Worm (Caenorhabditis elegans) whole organism, young adult: Measurements from ENCODE around the gene Y60C6A.2.
A peak's percentile ranks its signal among the peaks of the same experiment; 100 is the strongest.

ENCODE experiments used
- B0019.2 ChIP-seq: fragments of 200-800 bp; sonication (Bioruptor generic); conservative IDR thresholded peaks from 2 replicates; pipeline ENCODE4 v1.3.6; 2022; ENCODE audit warnings: missing genetic modification reagents, missing genetic modification characterization, missing compliant biosample characterization
- B0336.3 ChIP-seq: fragments of 200-800 bp; sonication (Bioruptor generic); IDR thresholded peaks from 2 replicates; pipeline ENCODE4 v1.3.6; 2022; ENCODE audit warnings: missing genetic modification characterization, missing compliant biosample characterization
- C06A6.2 ChIP-seq: fragments of 200-800 bp; sonication (Bioruptor generic); conservative IDR thresholded peaks from 2 replicates; pipeline ENCODE4 v1.3.6; 2022; ENCODE audit warnings: missing genetic modification characterization, missing compliant biosample characterization
- D2030.7 ChIP-seq: fragments of 200-800 bp; sonication (Bioruptor generic); IDR thresholded peaks from 2 replicates; pipeline ENCODE4 v1.3.6; 2022; ENCODE audit warnings: missing genetic modification reagents, missing genetic modification characterization, missing compliant biosample characterization
- F33H1.4 ChIP-seq: fragments of 200-800 bp; sonication (Bioruptor generic); IDR thresholded peaks from 2 replicates; pipeline ENCODE4 v1.3.6; 2022; ENCODE audit warnings: missing genetic modification reagents, missing genetic modification characterization, missing compliant biosample characterization
- F37B4.10 ChIP-seq: fragments of 200-800 bp; sonication (Bioruptor generic); IDR thresholded peaks from 2 replicates; pipeline ENCODE4 v1.3.6; 2022; ENCODE audit warnings: missing genetic modification characterization, missing compliant biosample characterization
- F52B5.7 ChIP-seq: sonication (generic microtip); optimal IDR thresholded peaks from 2 replicates; lab custom pipeline; 2016; ENCODE audit warnings: mild to moderate bottlenecking, missing genetic modification characterization, missing compliant biosample characterization
- F57C9.4 ChIP-seq: sonication (generic microtip); optimal IDR thresholded peaks from 2 replicates; lab custom pipeline; 2017; ENCODE audit warnings: mild to moderate bottlenecking, missing genetic modification characterization, missing compliant biosample characterization
- K11D2.4 ChIP-seq: fragments of 200-800 bp; sonication (Bioruptor generic); IDR thresholded peaks from 2 replicates; pipeline ENCODE4 v1.3.6; 2022; ENCODE audit warnings: missing genetic modification reagents, missing genetic modification characterization, missing compliant biosample characterization
- T07F8.4 ChIP-seq: sonication (generic microtip); optimal IDR thresholded peaks from 2 replicates; lab custom pipeline; 2016; ENCODE audit warnings: mild to moderate bottlenecking, missing genetic modification characterization, moderate library complexity, missing compliant biosample characterization
- ZK185.1 ChIP-seq: sonication (generic microtip); optimal IDR thresholded peaks from 2 replicates; lab custom pipeline; 2016; ENCODE audit warnings: mild to moderate bottlenecking, missing genetic modification characterization, missing compliant biosample characterization; ENCODE audit not compliant: poor library complexity, severe bottlenecking
- akir-1 ChIP-seq: fragments of 200-800 bp; sonication (Bioruptor generic); optimal IDR thresholded peaks from 2 replicates; lab custom pipeline; 2018; ENCODE audit warnings: mild to moderate bottlenecking, missing genetic modification characterization, moderate library complexity, missing compliant biosample characterization
- aptf-3 ChIP-seq: fragments of 200-800 bp; sonication (Bioruptor generic); IDR thresholded peaks from 2 replicates; pipeline ENCODE4 v1.3.6; 2022; ENCODE audit warnings: missing genetic modification characterization, missing compliant biosample characterization
- bed-2 ChIP-seq: fragments of 200-800 bp; sonication (Bioruptor generic); IDR thresholded peaks from 2 replicates; pipeline ENCODE4 v1.3.6; 2022; ENCODE audit warnings: missing genetic modification reagents, missing genetic modification characterization, missing compliant biosample characterization
- ceh-27 ChIP-seq: fragments of 200-800 bp; sonication (Bioruptor generic); optimal IDR thresholded peaks from 2 replicates; lab custom pipeline; 2018; ENCODE audit warnings: mild to moderate bottlenecking, missing genetic modification characterization, moderate library complexity, missing compliant biosample characterization
- chd-7 ChIP-seq: sonication (generic microtip); optimal IDR thresholded peaks from 2 replicates; lab custom pipeline; 2016; ENCODE audit warnings: mild to moderate bottlenecking, missing genetic modification characterization, moderate library complexity, missing compliant biosample characterization
- die-1 ChIP-seq: sonication (generic microtip); optimal IDR thresholded peaks from 2 replicates; lab custom pipeline; 2016; ENCODE audit warnings: missing genotype, mild to moderate bottlenecking, missing genetic modification characterization, missing compliant biosample characterization
- dpl-1 ChIP-seq: fragments of 150-350 bp; optimal IDR thresholded peaks from 2 replicates; lab custom pipeline; 2014; ENCODE audit warnings: missing biosample characterization, missing genetic modification reagents, missing genetic modification characterization
- egl-44 ChIP-seq: fragments of 200-800 bp; sonication (Bioruptor generic); IDR thresholded peaks from 2 replicates; pipeline ENCODE4 v1.3.6; 2022; ENCODE audit warnings: missing genetic modification reagents, missing genetic modification characterization, missing compliant biosample characterization
- ekl-4 ChIP-seq: fragments of 200-800 bp; sonication (Bioruptor generic); IDR thresholded peaks from 2 replicates; pipeline ENCODE4 v1.3.6; 2022; ENCODE audit warnings: missing genetic modification reagents, missing genetic modification characterization, missing compliant biosample characterization
- hlh-12 ChIP-seq: sonication (generic microtip); optimal IDR thresholded peaks from 2 replicates; lab custom pipeline; 2016; ENCODE audit warnings: missing genetic modification characterization, missing compliant biosample characterization
- hlh-26 ChIP-seq: fragments of 200-800 bp; sonication (Bioruptor generic); conservative IDR thresholded peaks from 2 replicates; pipeline ENCODE4 v1.3.6; 2022; ENCODE audit warnings: missing genetic modification reagents, missing genetic modification characterization, missing compliant biosample characterization
- lin-40 ChIP-seq: sonication (generic microtip); optimal IDR thresholded peaks from 2 replicates; lab custom pipeline; 2016; ENCODE audit warnings: missing genetic modification characterization, mild to moderate bottlenecking, missing compliant biosample characterization, missing genotype, missing genetic modification reagents
- lsl-1 ChIP-seq: fragments of 200-800 bp; sonication (Bioruptor generic); optimal IDR thresholded peaks from 2 replicates; lab custom pipeline; 2018; ENCODE audit warnings: mild to moderate bottlenecking, missing genetic modification characterization, moderate library complexity, missing compliant biosample characterization
- lsy-27 ChIP-seq: sonication (generic microtip); optimal IDR thresholded peaks from 2 replicates; lab custom pipeline; 2017; ENCODE audit warnings: missing genetic modification characterization, mild to moderate bottlenecking, missing compliant biosample characterization, antibody characterized with exemption, missing genotype, borderline replicate concordance; ENCODE audit not compliant: insufficient read depth
- madf-10 ChIP-seq: sonication (generic microtip); optimal IDR thresholded peaks from 2 replicates; lab custom pipeline; 2016; ENCODE audit warnings: mild to moderate bottlenecking, missing genetic modification characterization, missing compliant biosample characterization
- madf-6 ChIP-seq: fragments of 200-800 bp; sonication (Bioruptor generic); IDR thresholded peaks from 2 replicates; pipeline ENCODE4 v1.3.6; 2022; ENCODE audit warnings: missing genetic modification reagents, missing genetic modification characterization, missing compliant biosample characterization
- mcd-1 ChIP-seq: fragments of 200-800 bp; sonication (Bioruptor generic); IDR thresholded peaks from 2 replicates; pipeline ENCODE4 v1.3.6; 2022; ENCODE audit warnings: missing genetic modification reagents, missing genetic modification characterization, missing compliant biosample characterization
- mxl-1 ChIP-seq: sonication (generic microtip); optimal IDR thresholded peaks from 2 replicates; lab custom pipeline; 2016; ENCODE audit warnings: missing genetic modification characterization, missing compliant biosample characterization
- nfya-2 ChIP-seq: fragments of 200-800 bp; sonication (Bioruptor generic); IDR thresholded peaks from 2 replicates; pipeline ENCODE4 v1.3.6; 2022; ENCODE audit warnings: missing genetic modification reagents, missing genetic modification characterization, missing compliant biosample characterization
- nfyb-1 ChIP-seq: fragments of 200-800 bp; sonication (Bioruptor generic); IDR thresholded peaks from 2 replicates; pipeline ENCODE4 v1.3.6; 2022; ENCODE audit warnings: missing genetic modification reagents, missing genetic modification characterization, missing compliant biosample characterization
- nhr-120 ChIP-seq: fragments of 200-800 bp; sonication (Bioruptor generic); IDR thresholded peaks from 2 replicates; pipeline ENCODE4 v1.3.6; 2022; ENCODE audit warnings: missing genetic modification characterization, missing compliant biosample characterization
- nhr-179 ChIP-seq: sonication (generic microtip); optimal IDR thresholded peaks from 2 replicates; lab custom pipeline; 2016; ENCODE audit warnings: mild to moderate bottlenecking, missing genetic modification characterization, missing compliant biosample characterization
- nhr-90 ChIP-seq: sonication (generic microtip); optimal IDR thresholded peaks from 2 replicates; lab custom pipeline; 2016; ENCODE audit warnings: missing genotype, mild to moderate bottlenecking, missing genetic modification characterization, missing compliant biosample characterization
- pha-4 ChIP-seq: fragments of 150-350 bp; sonication (generic microtip); optimal IDR thresholded peaks from 2 replicates; lab custom pipeline; 2014; ENCODE audit warnings: missing biosample characterization, missing genetic modification reagents, missing genetic modification characterization
- sea-2 ChIP-seq: fragments of 200-800 bp; sonication (Bioruptor generic); IDR thresholded peaks from 2 replicates; pipeline ENCODE4 v1.3.6; 2022; ENCODE audit warnings: missing genetic modification characterization, missing compliant biosample characterization
- somi-1 ChIP-seq: fragments of 200-800 bp; sonication (Bioruptor generic); optimal IDR thresholded peaks from 2 replicates; lab custom pipeline; 2018; ENCODE audit warnings: mild to moderate bottlenecking, missing genetic modification characterization, missing compliant biosample characterization
- tbp1 ChIP-seq: fragments of 200-800 bp; sonication (Bioruptor generic); optimal IDR thresholded peaks from 2 replicates; lab custom pipeline; 2018; ENCODE audit warnings: mild to moderate bottlenecking, missing genetic modification characterization, missing compliant biosample characterization
- tbx-9 ChIP-seq: sonication (generic microtip); optimal IDR thresholded peaks from 2 replicates; lab custom pipeline; 2016; ENCODE audit warnings: borderline replicate concordance, missing genetic modification characterization, inconsistent platforms, missing compliant biosample characterization
- tlf-1 ChIP-seq: fragments of 200-800 bp; sonication (Bioruptor generic); optimal IDR thresholded peaks from 2 replicates; lab custom pipeline; 2018; ENCODE audit warnings: mild to moderate bottlenecking, missing genetic modification characterization, missing compliant biosample characterization
- unc-130 ChIP-seq: sonication (generic microtip); optimal IDR thresholded peaks from 2 replicates; lab custom pipeline; 2016; ENCODE audit warnings: missing genetic modification reagents, missing genetic modification characterization, missing compliant biosample characterization
- xnd-1 ChIP-seq: sonication (generic microtip); optimal IDR thresholded peaks from 2 replicates; lab custom pipeline; 2016; ENCODE audit warnings: missing genotype, missing genetic modification reagents, missing genetic modification characterization, missing compliant biosample characterization
- zfh-2 ChIP-seq: fragments of 200-800 bp; sonication (Bioruptor generic); conservative IDR thresholded peaks from 2 replicates; pipeline ENCODE4 v1.3.6; 2022; ENCODE audit warnings: missing genetic modification reagents, missing genetic modification characterization, missing compliant biosample characterization
- ztf-18 ChIP-seq: sonication (generic microtip); optimal IDR thresholded peaks from 2 replicates; lab custom pipeline; 2016; ENCODE audit warnings: missing genotype, mild to moderate bottlenecking, missing genetic modification characterization, missing compliant biosample characterization
- ztf-26 ChIP-seq: sonication (generic microtip); optimal IDR thresholded peaks from 2 replicates; lab custom pipeline; 2017; ENCODE audit warnings: missing genetic modification characterization, missing compliant biosample characterization

The Y60C6A.2 gene

ce11 chrV:4785333-4785852 is at the start of gene Y60C6A.2, which contains the start of gene Y60C6A.3:
Gene Y60C6A.2 (minus strand): TSS chrV:4785433.
Gene Y60C6A.3 (plus strand): TSS chrV:4785802.
- TF ChIP-seq somi-1, result no peak
- no peak for TF ChIP-seq madf-10
- no peak for TF ChIP-seq ekl-4 (GFP tag; lab: Robert Waterston, UW)
- TF ChIP-seq hlh-12 (tag; lab: Kevin White, UChicago), result no peak
- no peak for TF ChIP-seq dpl-1 (GFP tag; lab: Kevin White, UChicago)
- TF ChIP-seq C06A6.2, result no peak
- TF ChIP-seq mxl-1, result no peak
- TF ChIP-seq B0336.3, result no peak
- TF ChIP-seq egl-44 (GFP tag; lab: Robert Waterston, UW), result no peak
- no peak for TF ChIP-seq chd-7 (tag; lab: Kevin White, UChicago)
- TF ChIP-seq bed-2 (GFP tag; lab: Robert Waterston, UW), result no peak
- TF ChIP-seq B0019.2 (GFP tag; lab: Robert Waterston, UW), result no peak
- no peak for TF ChIP-seq F37B4.10 (GFP tag; lab: Robert Waterston, UW)
- TF ChIP-seq lsy-27, result no peak
- no peak for TF ChIP-seq lsl-1 (GFP tag; lab: Kevin White, UChicago)
- TF ChIP-seq tlf-1 (GFP tag; lab: Kevin White, UChicago), result no peak
- TF ChIP-seq, all 124 proteins: peak for 0

DNA sequence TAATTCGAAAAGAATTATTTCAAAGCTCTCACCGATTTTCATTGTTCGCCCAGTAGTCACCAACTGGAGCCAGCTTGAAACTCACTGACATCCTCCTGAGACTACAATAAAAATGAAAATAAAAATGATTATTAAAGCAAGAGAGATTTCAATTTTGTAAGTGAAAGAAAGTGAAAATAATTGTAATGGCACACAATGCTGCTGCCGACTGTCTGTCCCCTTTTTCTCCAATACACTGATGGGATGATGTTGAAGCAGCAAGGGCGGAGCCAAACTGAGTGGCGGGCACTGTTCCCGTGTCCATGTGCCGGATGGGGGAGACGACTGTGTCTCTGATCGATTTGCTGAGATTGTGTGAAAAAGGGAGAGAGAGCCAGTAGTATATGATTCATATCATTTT is 49.0 kb upstream of the Y60C6A.2 start, which contains the start of gene C37H5.14:
TSS of gene C37H5.14 (minus strand) at position 101 of the 400 bp plus-strand sequence.
- TF ChIP-seq D2030.7, result no peak
- TF ChIP-seq sea-2, result no peak
- no peak for TF ChIP-seq lsl-1 (GFP tag; lab: Kevin White, UChicago)
- TF ChIP-seq ceh-27, result no peak
- no peak for TF ChIP-seq unc-130 (GFP tag; lab: Kevin White, UChicago)
- peak; percentile 54; the same call in 1 of the 2 replicates for TF ChIP-seq zfh-2
- TF ChIP-seq T07F8.4 (tag; lab: Kevin White, UChicago), result no peak
- TF ChIP-seq, all 124 proteins: peak for 1

ce11 chrV:4826710-4827380 is 41.6 kb upstream of the Y60C6A.2 start, which contains the start of the genes hsp-6 and C37H5.5:
Gene hsp-6 (minus strand): TSS chrV:4826760.
Gene C37H5.5 (plus strand): TSS chrV:4827360.
- TF ChIP-seq xnd-1 (tag; lab: Kevin White, UChicago), result peak; percentile 52
- TF ChIP-seq mcd-1 (GFP tag; lab: Robert Waterston, UW), result peak; percentile 77
- TF ChIP-seq tbp1 (GFP tag; lab: Kevin White, UChicago), result peak; percentile 67
- peak; percentile 70 for TF ChIP-seq K11D2.4
- TF ChIP-seq ztf-26 (tag; lab: Kevin White, UChicago), result peak; percentile 38
- no peak for TF ChIP-seq B0019.2 (GFP tag; lab: Robert Waterston, UW)
- no peak for TF ChIP-seq tbx-9
- no peak for TF ChIP-seq pha-4
- no peak for TF ChIP-seq akir-1 (GFP tag; lab: Kevin White, UChicago)
- TF ChIP-seq hlh-12 (tag; lab: Kevin White, UChicago), result no peak
- no peak for TF ChIP-seq nhr-120 (GFP tag; lab: Robert Waterston, UW)
- TF ChIP-seq F33H1.4 (GFP tag; lab: Robert Waterston, UW), result peak; percentile 96
- no peak for TF ChIP-seq F57C9.4 (tag; lab: Kevin White, UChicago)
- TF ChIP-seq lin-40 (tag; lab: Kevin White, UChicago), result peak; percentile 69
- peak; percentile 91 for TF ChIP-seq madf-6 (GFP tag; lab: Robert Waterston, UW)
- peak; percentile 11 for TF ChIP-seq dpl-1 (GFP tag; lab: Kevin White, UChicago)
- no peak for TF ChIP-seq nhr-90 (tag; lab: Kevin White, UChicago)
- TF ChIP-seq nfyb-1 (GFP tag; lab: Robert Waterston, UW), result peak; percentile 81
- peak; percentile 47 for TF ChIP-seq ztf-18 (tag; lab: Kevin White, UChicago)
- peak; percentile 89 for TF ChIP-seq tlf-1 (GFP tag; lab: Kevin White, UChicago)
- TF ChIP-seq nfya-2, result no peak
- TF ChIP-seq hlh-26 (GFP tag; lab: Robert Waterston, UW), result no peak
- no peak for TF ChIP-seq nhr-179
- no peak for TF ChIP-seq aptf-3
- no peak for TF ChIP-seq F52B5.7 (tag; lab: Kevin White, UChicago)
- peak; percentile 54 for TF ChIP-seq ZK185.1
- no peak for TF ChIP-seq die-1 (tag; lab: Kevin White, UChicago)
- TF ChIP-seq D2030.7, result peak; percentile 72
